Worm (Caenorhabditis elegans) whole organism, young adult: ENCODE results near the gene Y47D7A.9.

ENCODE experiments used
- B0019.2 ChIP-seq: fragments of 200-800 bp; sonication (Bioruptor generic); conservative IDR thresholded peaks from 2 replicates; pipeline ENCODE4 v1.3.6; 2022; ENCODE audit warnings: missing genetic modification reagents, missing genetic modification characterization, missing compliant biosample characterization
- C17E4.6 ChIP-seq: fragments of 200-800 bp; sonication (Bioruptor generic); IDR thresholded peaks from 2 replicates; pipeline ENCODE4 v1.3.6; 2022; ENCODE audit warnings: missing genetic modification reagents, missing genetic modification characterization, missing compliant biosample characterization
- D2030.7 ChIP-seq: fragments of 200-800 bp; sonication (Bioruptor generic); IDR thresholded peaks from 2 replicates; pipeline ENCODE4 v1.3.6; 2022; ENCODE audit warnings: missing genetic modification reagents, missing genetic modification characterization, missing compliant biosample characterization
- F23B12.7 ChIP-seq: sonication (generic microtip); optimal IDR thresholded peaks from 2 replicates; lab custom pipeline; 2017; ENCODE audit warnings: missing genetic modification characterization, mild to moderate bottlenecking, missing compliant biosample characterization, antibody characterized with exemption, moderate library complexity; ENCODE audit not compliant: insufficient read depth
- F49E8.2 ChIP-seq: sonication (generic microtip); optimal IDR thresholded peaks from 3 replicates; lab custom pipeline; 2017; ENCODE audit warnings: missing genetic modification characterization, mild to moderate bottlenecking, missing compliant biosample characterization, antibody characterized with exemption, moderate library complexity; ENCODE audit not compliant: insufficient read depth
- F52B5.7 ChIP-seq: sonication (generic microtip); optimal IDR thresholded peaks from 2 replicates; lab custom pipeline; 2016; ENCODE audit warnings: mild to moderate bottlenecking, missing genetic modification characterization, missing compliant biosample characterization
- T26A5.8 ChIP-seq: sonication (generic microtip); optimal IDR thresholded peaks from 2 replicates; lab custom pipeline; 2016; ENCODE audit warnings: missing genetic modification characterization, missing compliant biosample characterization
- Y95B8A.8 ChIP-seq: fragments of 200-800 bp; sonication (Bioruptor generic); IDR thresholded peaks from 2 replicates; pipeline ENCODE4 v1.3.6; 2022; ENCODE audit warnings: missing genetic modification reagents, missing genetic modification characterization, missing compliant biosample characterization
- ama-1 ChIP-seq, 3 experiments: fragments of 150-350 bp in 1 of 3; sonication (generic microtip) in 2 of 3; optimal IDR thresholded peaks; 2 replicates each; lab custom pipeline; 2014 to 2018; ENCODE audit warnings: missing biosample characterization in 2 of 3, missing genetic modification characterization in 2 of 3, missing genetic modification reagents in 2 of 3
- aptf-2 ChIP-seq: fragments of 200-800 bp; sonication (Bioruptor generic); conservative IDR thresholded peaks from 2 replicates; pipeline ENCODE4 v1.3.6; 2022; ENCODE audit warnings: missing genetic modification reagents, missing genetic modification characterization, missing compliant biosample characterization
- atf-7 ChIP-seq: sonication (generic microtip); optimal IDR thresholded peaks from 2 replicates; lab custom pipeline; 2017; ENCODE audit warnings: mild to moderate bottlenecking, missing genetic modification characterization, missing compliant biosample characterization
- attf-6 ChIP-seq: fragments of 200-800 bp; sonication (Bioruptor generic); IDR thresholded peaks from 2 replicates; pipeline ENCODE4 v1.3.6; 2022; ENCODE audit warnings: missing genetic modification reagents, missing genetic modification characterization, missing compliant biosample characterization
- bed-2 ChIP-seq: fragments of 200-800 bp; sonication (Bioruptor generic); IDR thresholded peaks from 2 replicates; pipeline ENCODE4 v1.3.6; 2022; ENCODE audit warnings: missing genetic modification reagents, missing genetic modification characterization, missing compliant biosample characterization
- cebp-2 ChIP-seq: fragments of 200-800 bp; sonication (Bioruptor generic); IDR thresholded peaks from 2 replicates; pipeline ENCODE4 v1.3.6; 2022; ENCODE audit warnings: missing genetic modification characterization, missing compliant biosample characterization
- ceh-91 ChIP-seq: fragments of 200-800 bp; sonication (Bioruptor generic); IDR thresholded peaks from 2 replicates; pipeline ENCODE4 v1.3.6; 2022; ENCODE audit warnings: missing genetic modification reagents, missing genetic modification characterization, missing compliant biosample characterization
- dpff-1 ChIP-seq: sonication (generic microtip); optimal IDR thresholded peaks from 2 replicates; lab custom pipeline; 2017; ENCODE audit warnings: mild to moderate bottlenecking, missing genetic modification characterization, missing compliant biosample characterization
- dpl-1 ChIP-seq: fragments of 150-350 bp; optimal IDR thresholded peaks from 2 replicates; lab custom pipeline; 2014; ENCODE audit warnings: missing biosample characterization, missing genetic modification reagents, missing genetic modification characterization
- gei-17 ChIP-seq: fragments of 200-800 bp; sonication (Bioruptor generic); optimal IDR thresholded peaks from 2 replicates; lab custom pipeline; 2018; ENCODE audit warnings: mild to moderate bottlenecking, missing genetic modification characterization, missing compliant biosample characterization
- him-1 ChIP-seq: sonication (generic microtip); optimal IDR thresholded peaks from 2 replicates; lab custom pipeline; 2016; ENCODE audit warnings: missing genotype, missing genetic modification reagents, missing genetic modification characterization, missing compliant biosample characterization
- hlh-12 ChIP-seq: sonication (generic microtip); optimal IDR thresholded peaks from 2 replicates; lab custom pipeline; 2016; ENCODE audit warnings: missing genetic modification characterization, missing compliant biosample characterization
- hlh-26 ChIP-seq: fragments of 200-800 bp; sonication (Bioruptor generic); conservative IDR thresholded peaks from 2 replicates; pipeline ENCODE4 v1.3.6; 2022; ENCODE audit warnings: missing genetic modification reagents, missing genetic modification characterization, missing compliant biosample characterization
- hmg-1.2 ChIP-seq: fragments of 200-800 bp; sonication (Bioruptor generic); IDR thresholded peaks from 2 replicates; pipeline ENCODE4 v1.3.6; 2022; ENCODE audit warnings: missing genetic modification reagents, missing genetic modification characterization, missing compliant biosample characterization
- lag-1 ChIP-seq: fragments of 200-800 bp; sonication (Bioruptor generic); IDR thresholded peaks from 2 replicates; pipeline ENCODE4 v1.3.6; 2022; ENCODE audit warnings: missing genetic modification reagents, missing genetic modification characterization, missing compliant biosample characterization
- lin-26 ChIP-seq: fragments of 200-800 bp; sonication (Bioruptor generic); IDR thresholded peaks from 2 replicates; pipeline ENCODE4 v1.3.6; 2022; ENCODE audit warnings: missing genetic modification reagents, missing genetic modification characterization, missing compliant biosample characterization
- lin-54 ChIP-seq: fragments of 200-800 bp; sonication (Bioruptor generic); optimal IDR thresholded peaks from 2 replicates; lab custom pipeline; 2018; ENCODE audit warnings: mild to moderate bottlenecking, missing genetic modification characterization, missing compliant biosample characterization
- madf-3 ChIP-seq: fragments of 200-800 bp; sonication (Bioruptor generic); IDR thresholded peaks from 2 replicates; pipeline ENCODE4 v1.3.6; 2022; ENCODE audit warnings: missing genetic modification reagents, missing genetic modification characterization, missing compliant biosample characterization
- nfya-1 ChIP-seq: sonication (generic microtip); optimal IDR thresholded peaks from 2 replicates; lab custom pipeline; 2017; ENCODE audit warnings: antibody characterized with exemption, missing compliant biosample characterization, missing genetic modification characterization, borderline replicate concordance; ENCODE audit not compliant: insufficient read depth
- nhr-120 ChIP-seq: fragments of 200-800 bp; sonication (Bioruptor generic); IDR thresholded peaks from 2 replicates; pipeline ENCODE4 v1.3.6; 2022; ENCODE audit warnings: missing genetic modification characterization, missing compliant biosample characterization
- nhr-179 ChIP-seq: sonication (generic microtip); optimal IDR thresholded peaks from 2 replicates; lab custom pipeline; 2016; ENCODE audit warnings: mild to moderate bottlenecking, missing genetic modification characterization, missing compliant biosample characterization
- nhr-80 ChIP-seq: sonication (generic microtip); optimal IDR thresholded peaks from 2 replicates; lab custom pipeline; 2016; ENCODE audit warnings: missing genetic modification characterization, missing compliant biosample characterization
- pha-4 ChIP-seq: fragments of 150-350 bp; sonication (generic microtip); optimal IDR thresholded peaks from 2 replicates; lab custom pipeline; 2014; ENCODE audit warnings: missing biosample characterization, missing genetic modification reagents, missing genetic modification characterization
- repo-1 ChIP-seq: sonication (generic microtip); optimal IDR thresholded peaks from 2 replicates; lab custom pipeline; 2017; ENCODE audit warnings: mild to moderate bottlenecking, missing genetic modification characterization, missing compliant biosample characterization
- sea-2 ChIP-seq: fragments of 200-800 bp; sonication (Bioruptor generic); IDR thresholded peaks from 2 replicates; pipeline ENCODE4 v1.3.6; 2022; ENCODE audit warnings: missing genetic modification characterization, missing compliant biosample characterization
- snpc-3.4 ChIP-seq: sonication (generic microtip); optimal IDR thresholded peaks from 2 replicates; lab custom pipeline; 2017; ENCODE audit warnings: missing genetic modification characterization, mild to moderate bottlenecking, missing compliant biosample characterization, antibody characterized with exemption, moderate library complexity, missing genotype, missing genetic modification reagents
- tbx-9 ChIP-seq: sonication (generic microtip); optimal IDR thresholded peaks from 2 replicates; lab custom pipeline; 2016; ENCODE audit warnings: borderline replicate concordance, missing genetic modification characterization, inconsistent platforms, missing compliant biosample characterization
- xnd-1 ChIP-seq: sonication (generic microtip); optimal IDR thresholded peaks from 2 replicates; lab custom pipeline; 2016; ENCODE audit warnings: missing genotype, missing genetic modification reagents, missing genetic modification characterization, missing compliant biosample characterization
- zfh-2 ChIP-seq: fragments of 200-800 bp; sonication (Bioruptor generic); conservative IDR thresholded peaks from 2 replicates; pipeline ENCODE4 v1.3.6; 2022; ENCODE audit warnings: missing genetic modification reagents, missing genetic modification characterization, missing compliant biosample characterization
- zim-3 ChIP-seq: sonication (generic microtip); optimal IDR thresholded peaks from 2 replicates; lab custom pipeline; 2017; ENCODE audit warnings: mild to moderate bottlenecking, missing genetic modification characterization, moderate library complexity, missing compliant biosample characterization
- ztf-18 ChIP-seq: sonication (generic microtip); optimal IDR thresholded peaks from 2 replicates; lab custom pipeline; 2016; ENCODE audit warnings: missing genotype, mild to moderate bottlenecking, missing genetic modification characterization, missing compliant biosample characterization
- ztf-25 ChIP-seq: fragments of 200-800 bp; sonication (Bioruptor generic); IDR thresholded peaks from 2 replicates; pipeline ENCODE4 v1.3.6; 2022; ENCODE audit warnings: missing genetic modification reagents, missing genetic modification characterization, missing compliant biosample characterization
- ztf-28 ChIP-seq: fragments of 200-800 bp; sonication (Bioruptor generic); IDR thresholded peaks from 2 replicates; pipeline ENCODE4 v1.3.6; 2022; ENCODE audit warnings: missing genetic modification reagents, missing genetic modification characterization, missing compliant biosample characterization
- ztf-3 ChIP-seq: fragments of 200-800 bp; sonication (Bioruptor generic); optimal IDR thresholded peaks from 2 replicates; lab custom pipeline; 2018; ENCODE audit warnings: mild to moderate bottlenecking, missing genetic modification characterization, missing compliant biosample characterization

The Y47D7A.9 gene

DNA sequence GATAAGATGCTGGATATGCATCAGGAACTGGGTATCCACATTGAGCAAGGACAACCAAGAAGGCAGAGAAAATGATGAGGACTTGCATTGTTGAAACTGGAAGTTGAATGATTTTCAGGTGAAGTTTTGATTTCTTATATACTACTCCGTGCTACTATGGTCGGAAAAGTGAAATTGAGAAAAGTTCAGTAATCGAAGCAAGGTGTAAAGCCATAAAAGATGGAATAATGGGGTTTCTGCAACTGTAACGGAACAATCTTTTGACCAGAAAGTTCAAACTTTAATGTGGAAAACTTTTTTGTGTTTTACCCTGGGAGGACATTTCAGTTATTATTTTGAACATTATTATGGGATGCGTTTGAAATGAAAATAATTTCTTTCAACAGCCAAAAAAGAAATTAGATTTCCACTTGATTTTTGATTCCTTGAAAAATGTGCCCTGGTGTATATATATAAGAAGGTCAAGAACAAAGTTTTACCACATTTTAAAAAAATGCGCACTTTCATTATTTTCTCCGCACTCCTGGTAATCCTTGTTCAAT, at the start of gene Y47D7A.9, which contains the start of gene Y47D7A.19:
Gene Y47D7A.9 (minus strand): TSS at position 101 of the 542 bp plus-strand sequence.
Gene Y47D7A.19 (plus strand): TSS at position 492 of the 542 bp plus-strand sequence.
- TF ChIP-seq D2030.7 (GFP tag; lab: Robert Waterston, UW), result no peak
- no peak for TF ChIP-seq T26A5.8 (tag; lab: Kevin White, UChicago)
- no peak for TF ChIP-seq hlh-12 (tag; lab: Kevin White, UChicago)
- TF ChIP-seq zfh-2 (GFP tag; lab: Robert Waterston, UW), result no peak
- TF ChIP-seq aptf-2 (GFP tag; lab: Robert Waterston, UW), result no peak
- TF ChIP-seq lag-1 (GFP tag; lab: Robert Waterston, UW), result no peak
- TF ChIP-seq ztf-25, result no peak
- no peak for TF ChIP-seq C17E4.6 (GFP tag; lab: Robert Waterston, UW)
- no peak for TF ChIP-seq ztf-3 (GFP tag; lab: Kevin White, UChicago)
- TF ChIP-seq lin-26, result no peak

ce11 chrV:4471065-4471464, 47.3 kb upstream of the Y47D7A.9 start, which contains the start of gene T08H10.3:
Gene T08H10.3, plus strand, starts transcription at chrV:4471365.
- TF ChIP-seq sea-2 (GFP tag; lab: Robert Waterston, UW) (no peak), ztf-28 (no peak), bed-2 (GFP tag; lab: Robert Waterston, UW) (no peak), attf-6 (GFP tag; lab: Robert Waterston, UW) (no peak), him-1 (tag; lab: Kevin White, UChicago) (no peak), F23B12.7 (tag; lab: Kevin White, UChicago) (no peak), snpc-3.4 (tag; lab: Kevin White, UChicago) (no peak), tbx-9 (no peak), nhr-80 (tag; lab: Kevin White, UChicago) (no peak), hmg-1.2 (no peak), ztf-25 (no peak), zim-3 (tag; lab: Kevin White, UChicago) (no peak), nhr-120 (no peak), F52B5.7 (no peak), F49E8.2 (tag; lab: Kevin White, UChicago) (no peak), repo-1 (no peak)

- TF ChIP-seq snpc-3.4 (tag; lab: Kevin White, UChicago) (no peak), pha-4 (tag; lab: Kevin White, UChicago) (no peak), hlh-26 (GFP tag; lab: Robert Waterston, UW) (no peak), attf-6 (GFP tag; lab: Robert Waterston, UW) (no peak), dpff-1 (no peak), dpl-1 (GFP tag; lab: Kevin White, UChicago) (no peak), nhr-179 (tag; lab: Kevin White, UChicago) (no peak), lin-54 (GFP tag; lab: Kevin White, UChicago) (no peak), lag-1 (GFP tag; lab: Robert Waterston, UW) (no peak), Y95B8A.8 (no peak), xnd-1 (tag; lab: Kevin White, UChicago) (no peak), nfya-1 (tag; lab: Kevin White, UChicago) (no peak), gei-17 (no peak), atf-7 (tag; lab: Kevin White, UChicago) (no peak), ztf-18 (tag; lab: Kevin White, UChicago) (no peak), B0019.2 (GFP tag; lab: Robert Waterston, UW) (no peak), ama-1 (optimal IDR thresholded peaks at IDR 0.05; lab: Kevin White, UChicago) (no peak), ama-1 (GFP tag; optimal IDR thresholded peaks at IDR 0.05; lab: Kevin White, UChicago) (no peak), cebp-2 (GFP tag; lab: Robert Waterston, UW) (no peak), ceh-91 (no peak), madf-3 (GFP tag; lab: Robert Waterston, UW) (no peak)
These were observed 30.9 kb upstream of the Y47D7A.9 start, which contains the start of gene gnrr-5 for ce11 chrV:4454634-4455033. Gene gnrr-5, minus strand, starts transcription at chrV:4454734.
